Comparison of ENCODE assay signal across 1 fruit fly cellular context in the genomic region with DNA sequence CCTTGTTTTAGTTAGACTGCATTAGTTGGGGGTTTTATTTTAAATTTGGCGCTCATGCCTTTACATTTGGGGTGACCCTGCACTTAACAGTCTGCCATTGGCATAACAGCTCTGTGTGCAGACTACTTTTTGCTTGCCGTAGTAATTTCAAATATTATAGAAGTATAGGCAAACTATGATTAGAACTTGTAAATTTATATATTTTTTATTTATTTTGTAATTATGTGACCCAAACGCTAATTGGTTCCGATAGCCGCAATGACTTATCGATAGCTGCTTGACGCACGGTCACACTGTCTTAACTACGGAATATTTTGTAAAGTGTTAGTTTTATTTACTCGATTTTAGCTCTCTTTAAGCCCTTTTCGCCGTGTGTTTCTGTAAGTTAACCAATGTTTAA.
TF ChIP-seq lines count a peak whose summit lies in the region.

Gene rhea (plus strand): TSS at position 292 of the 400 bp plus-strand sequence.

TF ChIP-seq in whole organism, embryonic, 481 proteins besides CTCF, POLR2A, EP300 and RAD21 (continued from another document):
- no peak for TF ChIP-seq Mad (GFP tag; optimal IDR thresholded peaks at IDR 0.05; lab: Kevin White, UChicago)
- no peak for TF ChIP-seq ken (GFP tag; IDR thresholded peaks at IDR 0.05; lab: Robert Waterston, UW)
- TF ChIP-seq CG17186 (GFP tag; optimal IDR thresholded peaks at IDR 0.05; lab: Kevin White, UChicago), result peak; percentile 56
- TF ChIP-seq jing (GFP tag; optimal IDR thresholded peaks at IDR 0.05; lab: Kevin White, UChicago), result no peak
- no peak for TF ChIP-seq CG14050 (GFP tag; IDR thresholded peaks at IDR 0.05; lab: Robert Waterston, UW)
- TF ChIP-seq Neu2 (GFP tag; optimal IDR thresholded peaks at IDR 0.05; lab: Kevin White, UChicago; ENCODE audit: borderline replicate concordance), result no peak
- peak; percentile 22 for TF ChIP-seq CG4424 (GFP tag; optimal IDR thresholded peaks at IDR 0.05; lab: Kevin White, UChicago)
- no peak for TF ChIP-seq Elba2 (GFP tag; optimal IDR thresholded peaks at IDR 0.05; lab: Kevin White, UChicago)
- TF ChIP-seq Doc2 (GFP tag; IDR thresholded peaks at IDR 0.05; lab: Robert Waterston, UW), result no peak
- TF ChIP-seq eyg (GFP tag; optimal IDR thresholded peaks at IDR 0.05; lab: Kevin White, UChicago), result no peak
- TF ChIP-seq emc (GFP tag; optimal IDR thresholded peaks at IDR 0.05; lab: Kevin White, UChicago), result no peak
- TF ChIP-seq chn (GFP tag; optimal IDR thresholded peaks at IDR 0.05; lab: Kevin White, UChicago), result no peak
- TF ChIP-seq CG17359 (tag; optimal IDR thresholded peaks at IDR 0.05; lab: Kevin White, UChicago), result no peak
- TF ChIP-seq CG31224 (GFP tag; IDR thresholded peaks at IDR 0.05; lab: Robert Waterston, UW), result no peak
- TF ChIP-seq CG3065 (GFP tag; optimal IDR thresholded peaks at IDR 0.05; lab: Kevin White, UChicago), result no peak
- TF ChIP-seq Hand (GFP tag; optimal IDR thresholded peaks at IDR 0.05; lab: Kevin White, UChicago), result no peak
- peak; percentile 84 for TF ChIP-seq BEAF-32 (GFP tag; optimal IDR thresholded peaks at IDR 0.05; lab: Kevin White, UChicago)
- peak; percentile 14 for TF ChIP-seq unpg (GFP tag; optimal IDR thresholded peaks at IDR 0.05; lab: Kevin White, UChicago)
- TF ChIP-seq CG17829 (tag; optimal IDR thresholded peaks at IDR 0.05; lab: Kevin White, UChicago), result peak; percentile 57
- peak; percentile 7 for TF ChIP-seq CG2120 (GFP tag; optimal IDR thresholded peaks at IDR 0.05; lab: Kevin White, UChicago)
- TF ChIP-seq sna (GFP tag; IDR thresholded peaks at IDR 0.05; lab: Robert Waterston, UW; ENCODE audit: partially characterized antibody), result peak; percentile 67; the same call in 1 of the 2 replicates
- no peak for TF ChIP-seq CG10209 (GFP tag; optimal IDR thresholded peaks at IDR 0.05; lab: Kevin White, UChicago)
- peak; percentile 82 for TF ChIP-seq CG3995 (GFP tag; optimal IDR thresholded peaks at IDR 0.05; lab: Kevin White, UChicago)
- no peak for TF ChIP-seq Max (GFP tag; optimal IDR thresholded peaks at IDR 0.05; lab: Kevin White, UChicago)
- no peak for TF ChIP-seq fd64A (GFP tag; optimal IDR thresholded peaks at IDR 0.05; lab: Kevin White, UChicago)
- peak; percentile 1 for TF ChIP-seq CG30020 (tag; optimal IDR thresholded peaks at IDR 0.05; lab: Kevin White, UChicago)
- no peak for TF ChIP-seq CG9215 (GFP tag; IDR thresholded peaks at IDR 0.05; lab: Robert Waterston, UW)
- TF ChIP-seq grau (tag; optimal IDR thresholded peaks at IDR 0.05; lab: Kevin White, UChicago), result peak; percentile 24
- TF ChIP-seq lbe (GFP tag; optimal IDR thresholded peaks at IDR 0.05; lab: Kevin White, UChicago), result peak; percentile 53
- TF ChIP-seq klu (GFP tag; IDR thresholded peaks at IDR 0.05; lab: Robert Waterston, UW), result no peak
- TF ChIP-seq Poxn (GFP tag; IDR thresholded peaks at IDR 0.05; lab: Robert Waterston, UW), result no peak
- TF ChIP-seq vnd (GFP tag; IDR thresholded peaks at IDR 0.05; lab: Robert Waterston, UW; ENCODE audit: partially characterized antibody), result peak; percentile 59; the same call in 2 of the 3 replicates
- no peak for TF ChIP-seq mld (GFP tag; IDR thresholded peaks at IDR 0.05; lab: Robert Waterston, UW; ENCODE audit: partially characterized antibody)
- no peak for TF ChIP-seq p53 (GFP tag; optimal IDR thresholded peaks at IDR 0.05; lab: Kevin White, UChicago)
- no peak for TF ChIP-seq gcm (GFP tag; optimal IDR thresholded peaks at IDR 0.05; lab: Kevin White, UChicago)
- no peak for TF ChIP-seq CG3838 (GFP tag; optimal IDR thresholded peaks at IDR 0.05; lab: Kevin White, UChicago)
- TF ChIP-seq Nf-YC (tag; optimal IDR thresholded peaks at IDR 0.05; lab: Kevin White, UChicago), result peak; percentile 53
- no peak for TF ChIP-seq CG11093 (GFP tag; IDR thresholded peaks at IDR 0.05; lab: Robert Waterston, UW)
- no peak for TF ChIP-seq CG12744 (GFP tag; optimal IDR thresholded peaks at IDR 0.05; lab: Kevin White, UChicago)
- TF ChIP-seq trh (GFP tag; optimal IDR thresholded peaks at IDR 0.05; lab: Kevin White, UChicago), result no peak
- TF ChIP-seq fru (optimal IDR thresholded peaks at IDR 0.05; lab: Kevin White, UChicago), result no peak
- no peak for TF ChIP-seq TFAM (GFP tag; optimal IDR thresholded peaks at IDR 0.05; lab: Kevin White, UChicago)
- TF ChIP-seq Mes4 (GFP tag; optimal IDR thresholded peaks at IDR 0.05; lab: Kevin White, UChicago), result no peak
- no peak for TF ChIP-seq Sox100B (GFP tag; optimal IDR thresholded peaks at IDR 0.05; lab: Kevin White, UChicago)
- no peak for TF ChIP-seq CG1792 (GFP tag; optimal IDR thresholded peaks at IDR 0.05; lab: Kevin White, UChicago)
- no peak for TF ChIP-seq Hr39 (optimal IDR thresholded peaks at IDR 0.05; lab: Kevin White, UChicago)
- no peak for TF ChIP-seq CG5180 (GFP tag; optimal IDR thresholded peaks at IDR 0.05; lab: Kevin White, UChicago)
- TF ChIP-seq exex (tag; optimal IDR thresholded peaks at IDR 0.05; lab: Kevin White, UChicago), result no peak
- TF ChIP-seq CG32772 (GFP tag; IDR thresholded peaks at IDR 0.05; lab: Robert Waterston, UW), result no peak
- TF ChIP-seq CG10267 (tag; optimal IDR thresholded peaks at IDR 0.05; lab: Kevin White, UChicago), result peak; percentile 43
- peak; percentile 37 for TF ChIP-seq CG13775 (GFP tag; optimal IDR thresholded peaks at IDR 0.05; lab: Kevin White, UChicago)
- no peak for TF ChIP-seq CG15479 (GFP tag; optimal IDR thresholded peaks at IDR 0.05; lab: Kevin White, UChicago)
